Worm (Caenorhabditis elegans): ENCODE data around the gene str-35.

Gene str-35

DNA sequence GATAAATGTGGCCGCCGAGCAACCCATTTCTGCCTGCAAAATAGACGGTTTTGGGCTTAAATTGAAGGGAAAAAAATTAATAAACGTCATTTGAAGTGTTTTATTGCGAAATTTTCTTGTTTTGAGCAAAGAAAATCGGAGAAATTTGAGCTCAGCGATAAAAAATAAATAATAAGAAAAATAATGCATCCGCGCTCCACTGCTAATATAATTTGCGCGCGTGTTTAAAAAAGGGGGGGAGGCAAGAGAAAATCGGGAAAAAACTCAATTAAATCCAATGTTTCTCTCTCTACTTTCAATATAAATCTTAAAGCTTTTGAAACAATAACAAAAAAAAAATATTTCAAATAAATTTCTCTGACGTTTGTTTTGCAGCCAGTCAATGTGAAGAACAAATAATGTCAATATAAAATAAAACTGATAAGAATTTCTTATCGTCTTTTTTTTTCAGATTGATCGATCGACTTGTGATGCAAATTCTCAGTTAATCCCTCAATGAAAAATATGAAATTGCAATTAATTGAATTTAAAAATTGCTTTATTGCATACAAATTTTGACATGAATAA lies 24.0 kb upstream of the str-35 start, which contains the start of gene rft-2:
rft-2 (minus strand) TSS at position 41 of the 567 bp plus-strand sequence.
- peak; percentile 94 for TF ChIP-seq mcd-1 (GFP tag; IDR thresholded peaks at IDR 0.05)
- peak; percentile 56 to 92 (median 72) for TF ChIP-seq lin-35 (GFP tag; optimal IDR thresholded peaks at IDR 0.05)
- peak; percentile 15 for TF ChIP-seq F23B12.7 (tag; optimal IDR thresholded peaks at IDR 0.05; ENCODE audit: insufficient read depth)
- TF ChIP-seq dpl-1 (GFP tag; optimal IDR thresholded peaks at IDR 0.05): peak; percentile 87
- TF ChIP-seq lsl-1 (GFP tag; optimal IDR thresholded peaks at IDR 0.05): peak; percentile 40
- TF ChIP-seq nfyb-1 (GFP tag; IDR thresholded peaks at IDR 0.05): peak; percentile 41; the same call in 1 of the 2 replicates
- TF ChIP-seq Y95B8A.8 (GFP tag; IDR thresholded peaks at IDR 0.05): no peak
- TF ChIP-seq efl-1 (GFP tag; optimal IDR thresholded peaks at IDR 0.05): peak; percentile 79
- no peak for TF ChIP-seq cebp-1 (GFP tag; IDR thresholded peaks at IDR 0.05)
- peak; percentile 71 for TF ChIP-seq cebp-1 (tag; optimal IDR thresholded peaks at IDR 0.05)
- peak; percentile 19 for TF ChIP-seq nhr-80 (tag; optimal IDR thresholded peaks at IDR 0.05)
- TF ChIP-seq bed-2 (GFP tag; IDR thresholded peaks at IDR 0.05): no peak
- no peak for TF ChIP-seq him-1 (tag; optimal IDR thresholded peaks at IDR 0.05)
- TF ChIP-seq lin-40 (tag; optimal IDR thresholded peaks at IDR 0.05): peak; percentile 42
- TF ChIP-seq dox-1 (GFP tag; IDR thresholded peaks at IDR 0.05): 0 out of 2 replicates have a peak, but pooled peaks have one; percentile 26
- no peak for TF ChIP-seq nfya-2 (GFP tag; IDR thresholded peaks at IDR 0.05)
- TF ChIP-seq lin-54 (GFP tag; optimal IDR thresholded peaks at IDR 0.05): peak; percentile 91
- no peak for TF ChIP-seq madf-3 (GFP tag; IDR thresholded peaks at IDR 0.05)
- no peak for TF ChIP-seq cebp-2 (GFP tag; IDR thresholded peaks at IDR 0.05)
- TF ChIP-seq nhr-179 (tag; optimal IDR thresholded peaks at IDR 0.05): no peak
- peak; percentile 20 for TF ChIP-seq snpc-1.1 (tag; optimal IDR thresholded peaks at IDR 0.05; ENCODE audit: insufficient read depth)
- TF ChIP-seq madf-6 (GFP tag; IDR thresholded peaks at IDR 0.05): no peak
- peak; percentile 25 for TF ChIP-seq attf-5 (GFP tag; optimal IDR thresholded peaks at IDR 0.05)

DNA sequence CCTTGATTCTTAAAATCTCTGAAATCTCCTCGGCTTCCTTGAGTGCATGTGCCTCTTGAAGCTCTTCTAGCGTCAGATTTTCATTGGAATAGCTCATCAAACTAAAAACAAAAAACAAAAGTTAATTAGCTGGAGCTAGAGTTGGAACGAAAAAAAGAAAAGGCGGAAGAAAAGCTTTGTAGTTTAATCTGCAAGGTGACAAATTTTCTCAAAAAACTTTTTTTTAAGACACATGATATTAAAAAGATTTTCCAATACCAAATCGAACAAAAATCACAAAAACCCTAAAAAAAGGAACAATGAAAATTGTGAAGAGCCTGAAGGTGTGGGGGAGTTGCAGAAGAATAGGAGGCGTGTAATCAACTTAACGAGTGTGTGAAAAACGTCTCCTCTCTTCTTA lies 20.0 kb upstream of the str-35 start, which contains the start of gene gnrr-5:
gnrr-5 (minus strand) TSS at position 101 of the 400 bp plus-strand sequence.
- TF ChIP-seq snpc-1.3 (tag; optimal IDR thresholded peaks at IDR 0.05; ENCODE audit: insufficient read depth): no peak
- TF ChIP-seq lsl-1 (GFP tag; optimal IDR thresholded peaks at IDR 0.05): no peak
- TF ChIP-seq mel-28 (tag; optimal IDR thresholded peaks at IDR 0.05; ENCODE audit: borderline replicate concordance): no peak
- TF ChIP-seq sea-2 (GFP tag; IDR thresholded peaks at IDR 0.05): no peak
- TF ChIP-seq mcd-1 (GFP tag; IDR thresholded peaks at IDR 0.05): no peak
- no peak for TF ChIP-seq somi-1 (GFP tag; optimal IDR thresholded peaks at IDR 0.05)
- no peak for TF ChIP-seq nhr-179 (tag; optimal IDR thresholded peaks at IDR 0.05)
- TF ChIP-seq Y67H2A.10 (GFP tag; conservative IDR thresholded peaks at IDR 0.05): no peak
- no peak for TF ChIP-seq efl-1 (GFP tag; optimal IDR thresholded peaks at IDR 0.05)
- no peak for TF ChIP-seq ztf-25 (GFP tag; IDR thresholded peaks at IDR 0.05)
- TF ChIP-seq nhr-27 (tag; optimal IDR thresholded peaks at IDR 0.05): no peak
- no peak for TF ChIP-seq B0019.2 (GFP tag; conservative IDR thresholded peaks at IDR 0.05)
- no peak for TF ChIP-seq F52B5.7 (tag; optimal IDR thresholded peaks at IDR 0.05)
- TF ChIP-seq ceh-58 (GFP tag; IDR thresholded peaks at IDR 0.05): no peak
- no peak for TF ChIP-seq B0261.1 (tag; optimal IDR thresholded peaks at IDR 0.05)
- TF ChIP-seq Y79H2A.3 (GFP tag; conservative IDR thresholded peaks at IDR 0.05): no peak
- TF ChIP-seq rec-8 (tag; optimal IDR thresholded peaks at IDR 0.05): no peak
- TF ChIP-seq madf-8 (GFP tag; conservative IDR thresholded peaks at IDR 0.05): no peak

Measured in whole organism, young adult.